Fruit fly (Drosophila melanogaster) whole organism, adult: Measurements from ENCODE around the gene Sfmbt.

Experiments used
- CG11617 ChIP-seq: fragments of 200-800 bp; sonication (Bioruptor generic); optimal IDR thresholded peaks from 2 replicates; lab custom pipeline; 2017; ENCODE audit warnings: mild to moderate bottlenecking, missing biosample characterization, missing genetic modification reagents, missing genetic modification characterization
- CG12768 ChIP-seq: fragments of 200-800 bp; sonication (Bioruptor generic); optimal IDR thresholded peaks from 2 replicates; lab custom pipeline; 2017; ENCODE audit warnings: missing biosample characterization, missing genetic modification characterization, mild to moderate bottlenecking, moderate library complexity, missing genetic modification reagents
- CG14711 ChIP-seq: fragments of 200-800 bp; sonication (Bioruptor generic); optimal IDR thresholded peaks from 2 replicates; lab custom pipeline; 2018; ENCODE audit warnings: missing biosample characterization, mild to moderate bottlenecking, missing genetic modification characterization, moderate library complexity
- CG1620 ChIP-seq: fragments of 200-800 bp; sonication (Bioruptor generic); optimal IDR thresholded peaks from 2 replicates; lab custom pipeline; 2016; ENCODE audit warnings: missing biosample characterization, missing genetic modification characterization
- CG33017 ChIP-seq: fragments of 200-800 bp; sonication (Bioruptor generic); optimal IDR thresholded peaks from 2 replicates; lab custom pipeline; 2018; ENCODE audit warnings: missing biosample characterization, mild to moderate bottlenecking, missing genetic modification characterization, moderate library complexity
- CG5204 ChIP-seq: fragments of 200-800 bp; sonication (Bioruptor generic); optimal IDR thresholded peaks from 2 replicates; lab custom pipeline; 2016; ENCODE audit warnings: missing biosample characterization, missing genetic modification characterization
- CG7045 ChIP-seq: fragments of 200-800 bp; sonication (Bioruptor generic); optimal IDR thresholded peaks from 2 replicates; lab custom pipeline; 2017; ENCODE audit warnings: missing biosample characterization, mild to moderate bottlenecking, missing genetic modification characterization
- CG7101 ChIP-seq: fragments of 200-800 bp; sonication (Bioruptor generic); optimal IDR thresholded peaks from 2 replicates; lab custom pipeline; 2018; ENCODE audit warnings: missing biosample characterization, mild to moderate bottlenecking, missing genetic modification characterization, moderate library complexity
- Clk ChIP-seq: fragments of 200-800 bp; sonication (Bioruptor generic); optimal IDR thresholded peaks from 2 replicates; lab custom pipeline; 2017; ENCODE audit warnings: missing biosample characterization, missing genetic modification characterization
- Crg-1 ChIP-seq: fragments of 200-800 bp; sonication (Bioruptor generic); optimal IDR thresholded peaks from 2 replicates; lab custom pipeline; 2016; ENCODE audit warnings: missing biosample characterization, missing genetic modification characterization
- Hr96 ChIP-seq: fragments of 200-800 bp; sonication (Bioruptor generic); optimal IDR thresholded peaks from 2 replicates; lab custom pipeline; 2016; ENCODE audit warnings: missing biosample characterization, missing genetic modification characterization
- Mnt ChIP-seq: fragments of 200-800 bp; sonication (Bioruptor generic); optimal IDR thresholded peaks from 2 replicates; lab custom pipeline; 2016; ENCODE audit warnings: missing biosample characterization, mild to moderate bottlenecking, missing genetic modification characterization
- bab1 ChIP-seq: fragments of 200-800 bp; sonication (Bioruptor generic); optimal IDR thresholded peaks from 3 replicates; lab custom pipeline; 2019; ENCODE audit warnings: missing biosample characterization, mild to moderate bottlenecking, missing genetic modification characterization, moderate library complexity
- cic ChIP-seq: fragments of 200-800 bp; sonication (Bioruptor generic); optimal IDR thresholded peaks from 2 replicates; lab custom pipeline; 2017; ENCODE audit warnings: missing biosample characterization, mild to moderate bottlenecking, missing genetic modification characterization, moderate library complexity
- cnc ChIP-seq, 2 experiments: fragments of >200 bp; optimal IDR thresholded peaks; 2 replicates each; lab custom pipeline; 2017
- kay ChIP-seq: fragments of 200-800 bp; sonication (Bioruptor generic); peaks from one replicate; lab custom pipeline; 2016; ENCODE audit warnings: missing biosample characterization, missing genetic modification characterization, borderline replicate concordance
- ovo ChIP-seq: fragments of 200-800 bp; sonication (Bioruptor generic); optimal IDR thresholded peaks from 2 replicates; lab custom pipeline; 2016; ENCODE audit warnings: missing biosample characterization, missing genetic modification characterization
- pad ChIP-seq: fragments of 200-800 bp; sonication (Bioruptor generic); optimal IDR thresholded peaks from 3 replicates; lab custom pipeline; 2017; ENCODE audit warnings: missing biosample characterization, missing genetic modification characterization, mild to moderate bottlenecking, moderate library complexity, missing genetic modification reagents
- tj ChIP-seq: fragments of 200-800 bp; sonication (Bioruptor generic); optimal IDR thresholded peaks from 3 replicates; lab custom pipeline; 2017; ENCODE audit warnings: missing biosample characterization, mild to moderate bottlenecking, missing genetic modification characterization, moderate library complexity
- toe ChIP-seq: fragments of 200-800 bp; sonication (Bioruptor generic); optimal IDR thresholded peaks from 2 replicates; lab custom pipeline; 2016; ENCODE audit warnings: missing biosample characterization, missing genetic modification characterization

Gene Sfmbt

dm6 chr2L:13165802-13166347 is 10.7 kb downstream of the Sfmbt start, which contains the start of gene DnaJ-H:
Gene DnaJ-H, minus strand, starts transcription at chr2L:13166072.
- TF ChIP-seq tj (GFP tag; lab: Kevin White, UChicago) (peak; percentile 88), CG5204 (GFP tag; lab: Kevin White, UChicago) (no peak), Mnt (peak; percentile 37), cic (peak; percentile 60)

- TF ChIP-seq CG33017 (tag; lab: Kevin White, UChicago) (peak; percentile 73), CG7101 (tag; lab: Kevin White, UChicago) (peak; percentile 86), CG11617 (GFP tag; lab: Kevin White, UChicago) (peak; percentile 85), Clk (no peak), cnc (optimal IDR thresholded peaks at IDR 0.05; lab: Kevin White, UChicago) (peak in 1 of 2 experiments; percentile 12), tj (GFP tag; lab: Kevin White, UChicago) (no peak), Crg-1 (GFP tag; lab: Kevin White, UChicago) (peak; percentile 23), cic (peak; percentile 88), CG12768 (GFP tag; lab: Kevin White, UChicago) (peak; percentile 78), bab1 (GFP tag; lab: Kevin White, UChicago) (peak; percentile 43), CG7045 (GFP tag; lab: Kevin White, UChicago) (peak; percentile 79), pad (GFP tag; lab: Kevin White, UChicago) (peak; percentile 76), ovo (GFP tag; lab: Kevin White, UChicago) (peak; percentile 55), kay (GFP tag; lab: Kevin White, UChicago) (peak; percentile 99), toe (GFP tag; lab: Kevin White, UChicago) (no peak), Mnt (peak; percentile 82), Hr96 (no peak), CG1620 (GFP tag; lab: Kevin White, UChicago) (peak; percentile 46), CG14711 (tag; lab: Kevin White, UChicago) (peak; percentile 79), CG5204 (GFP tag; lab: Kevin White, UChicago) (no peak)
Observed at dm6 chr2L:13164994-13165801, 11.4 kb downstream of the Sfmbt start, which contains the start of gene Sirt1. Gene Sirt1, plus strand, starts transcription at chr2L:13165564.

- TF ChIP-seq CG7101 (tag; lab: Kevin White, UChicago) (no peak), pad (GFP tag; lab: Kevin White, UChicago) (no peak), cnc (optimal IDR thresholded peaks at IDR 0.05; lab: Kevin White, UChicago) (no peak), toe (GFP tag; lab: Kevin White, UChicago) (no peak)
Observed at dm6 chr2L:13160227-13160626, 16.4 kb downstream of the Sfmbt start, which contains the start of gene kmg. Gene kmg, plus strand, starts transcription at chr2L:13160527.

dm6 chr2L:13158510-13158909 is 18.1 kb downstream of the Sfmbt start, which contains the start of gene Pk34A:
Gene Pk34A, plus strand, starts transcription at chr2L:13158810.
- TF ChIP-seq bab1 (GFP tag; lab: Kevin White, UChicago) (no peak), cic (no peak)

DNA sequence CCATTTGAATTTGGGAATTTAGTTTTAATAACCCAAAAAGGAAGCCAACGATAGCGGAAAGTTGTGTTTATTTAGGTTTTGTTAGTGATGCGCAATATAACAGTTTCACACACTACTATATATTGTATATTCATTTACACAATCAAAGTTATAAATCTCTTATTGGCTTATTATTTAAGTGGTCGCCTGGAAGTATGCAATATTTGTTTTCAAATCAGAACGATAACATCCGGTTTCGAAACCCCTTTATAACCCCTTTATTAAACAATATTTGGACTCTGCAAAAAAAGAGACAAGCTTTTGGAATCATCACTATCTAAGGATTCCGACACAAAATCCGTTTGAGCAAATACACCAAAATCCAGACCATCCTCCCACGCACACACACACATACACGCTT is 18.7 kb downstream of the Sfmbt start:
- TF ChIP-seq Mnt (no peak), toe (GFP tag; lab: Kevin White, UChicago) (peak; percentile 33), Hr96 (no peak), bab1 (GFP tag; lab: Kevin White, UChicago) (peak; percentile 60), CG7045 (GFP tag; lab: Kevin White, UChicago) (no peak), CG7101 (tag; lab: Kevin White, UChicago) (peak; percentile 19), ovo (GFP tag; lab: Kevin White, UChicago) (no peak), CG1620 (GFP tag; lab: Kevin White, UChicago) (no peak), CG11617 (GFP tag; lab: Kevin White, UChicago) (peak; percentile 32), Clk (no peak), CG12768 (GFP tag; lab: Kevin White, UChicago) (peak; percentile 4), cnc (optimal IDR thresholded peaks at IDR 0.05; lab: Kevin White, UChicago) (no peak), Crg-1 (GFP tag; lab: Kevin White, UChicago) (no peak), cic (no peak)

DNA sequence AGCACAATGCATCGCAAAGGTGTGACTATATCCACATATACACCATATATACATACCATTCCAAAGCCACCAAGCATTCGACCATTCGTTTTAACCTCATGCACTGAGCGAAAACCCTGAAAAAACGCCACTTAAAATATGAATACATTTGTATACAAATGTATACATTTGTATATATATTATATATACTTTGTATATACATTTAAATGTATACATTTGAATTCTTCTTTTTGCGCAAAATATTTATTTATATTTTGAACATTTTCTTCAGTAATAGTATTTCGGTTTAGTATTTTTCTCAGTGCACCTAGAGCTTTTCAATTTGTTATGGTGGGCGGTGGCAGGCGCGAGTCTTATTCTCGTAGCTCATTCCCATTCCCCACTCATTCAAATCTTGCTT is 20.2 kb downstream of the Sfmbt start:
- TF ChIP-seq CG12768 (GFP tag; lab: Kevin White, UChicago): peak; percentile 57
- TF ChIP-seq CG7101 (tag; lab: Kevin White, UChicago): peak; percentile 63
- peak; percentile 87 for TF ChIP-seq CG33017 (tag; lab: Kevin White, UChicago)
- TF ChIP-seq toe (GFP tag; lab: Kevin White, UChicago): no peak
- TF ChIP-seq pad (GFP tag; lab: Kevin White, UChicago): peak; percentile 11
- TF ChIP-seq tj (GFP tag; lab: Kevin White, UChicago): peak; percentile 20
- TF ChIP-seq CG14711 (tag; lab: Kevin White, UChicago): peak; percentile 56
- TF ChIP-seq CG11617 (GFP tag; lab: Kevin White, UChicago): peak; percentile 49
- TF ChIP-seq Clk: peak; percentile 18
- no peak for TF ChIP-seq Crg-1 (GFP tag; lab: Kevin White, UChicago)
- peak; percentile 77 for TF ChIP-seq CG7045 (GFP tag; lab: Kevin White, UChicago)
- no peak for TF ChIP-seq CG1620 (GFP tag; lab: Kevin White, UChicago)
- TF ChIP-seq cic: peak; percentile 11
- peak; percentile 71 for TF ChIP-seq kay (GFP tag; lab: Kevin White, UChicago)
